Fruit fly (Drosophila melanogaster) whole organism, embryonic: ENCODE measurements around the gene Cpr67Fa2.
A peak's percentile ranks its signal among the peaks of the same experiment; 100 is the strongest.

Experiments used
- Abd-B ChIP-seq: fragments of 200-800 bp; sonication (Bioruptor generic); optimal IDR thresholded peaks from 2 replicates; lab custom pipeline; 2018; ENCODE audit warnings: missing biosample characterization, mild to moderate bottlenecking, missing genetic modification characterization, moderate library complexity
- Atf6 ChIP-seq: fragments of 200-800 bp; sonication (Bioruptor generic); IDR thresholded peaks from 2 replicates; pipeline ENCODE4 v1.3.6; 2022; ENCODE audit warnings: missing biosample characterization, missing genetic modification characterization
- CG11085 ChIP-seq: fragments of 200-800 bp; sonication (Bioruptor generic); IDR thresholded peaks from 2 replicates; pipeline ENCODE4 v1.3.6; 2022; ENCODE audit warnings: missing biosample characterization, missing genetic modification characterization
- CG11723 ChIP-seq: fragments of 200-800 bp; sonication (Bioruptor generic); optimal IDR thresholded peaks from 2 replicates; lab custom pipeline; 2017; ENCODE audit warnings: missing biosample characterization, mild to moderate bottlenecking, missing genetic modification characterization
- CG12219 ChIP-seq: fragments of 200-800 bp; sonication (Bioruptor generic); optimal IDR thresholded peaks from 3 replicates; lab custom pipeline; 2018; ENCODE audit warnings: missing biosample characterization, mild to moderate bottlenecking, missing genetic modification characterization
- CG12236 ChIP-seq: fragments of 200-800 bp; sonication (Bioruptor generic); optimal IDR thresholded peaks from 2 replicates; lab custom pipeline; 2016; ENCODE audit warnings: missing biosample characterization, missing genetic modification characterization
- CG12744 ChIP-seq: fragments of 200-800 bp; sonication (Bioruptor generic); optimal IDR thresholded peaks from 2 replicates; lab custom pipeline; 2016; ENCODE audit warnings: missing biosample characterization, missing genetic modification characterization
- CG13287 ChIP-seq: fragments of 200-800 bp; sonication (Bioruptor generic); IDR thresholded peaks from 2 replicates; pipeline ENCODE4 v1.3.6; 2022; ENCODE audit warnings: missing biosample characterization, missing genetic modification characterization; ENCODE audit not compliant: partially characterized antibody
- CG13775 ChIP-seq: fragments of 200-800 bp; sonication (Bioruptor generic); optimal IDR thresholded peaks from 3 replicates; lab custom pipeline; 2017; ENCODE audit warnings: missing biosample characterization, mild to moderate bottlenecking, missing genetic modification characterization
- CG15269 ChIP-seq: fragments of 200-800 bp; sonication (Bioruptor generic); optimal IDR thresholded peaks from 2 replicates; lab custom pipeline; 2018; ENCODE audit warnings: missing biosample characterization, mild to moderate bottlenecking, missing genetic modification characterization, moderate library complexity
- CG15696 ChIP-seq: fragments of 200-800 bp; sonication (Bioruptor generic); optimal IDR thresholded peaks from 2 replicates; lab custom pipeline; 2019; ENCODE audit warnings: missing biosample characterization, mild to moderate bottlenecking, missing genetic modification characterization, moderate library complexity
- CG1603 ChIP-seq: fragments of 200-800 bp; sonication (Bioruptor generic); optimal IDR thresholded peaks from 2 replicates; lab custom pipeline; 2019; ENCODE audit warnings: missing biosample characterization, mild to moderate bottlenecking, missing genetic modification characterization, moderate library complexity
- CG17186 ChIP-seq: fragments of 200-800 bp; sonication (Bioruptor generic); optimal IDR thresholded peaks from 3 replicates; lab custom pipeline; 2017; ENCODE audit warnings: missing biosample characterization, missing genetic modification reagents, missing genetic modification characterization
- CG3407 ChIP-seq: fragments of 200-800 bp; sonication (Bioruptor generic); optimal IDR thresholded peaks from 2 replicates; lab custom pipeline; 2018; ENCODE audit warnings: missing biosample characterization, mild to moderate bottlenecking, missing genetic modification characterization
- CG34422 ChIP-seq: fragments of 200-800 bp; sonication (Bioruptor generic); IDR thresholded peaks from 3 replicates; pipeline ENCODE4 v1.3.6; 2022; ENCODE audit warnings: missing biosample characterization, missing genetic modification characterization
- CG4282 ChIP-seq: fragments of 200-800 bp; sonication (Bioruptor generic); optimal IDR thresholded peaks from 2 replicates; lab custom pipeline; 2016; ENCODE audit warnings: missing biosample characterization, missing genetic modification characterization
- CG4360 ChIP-seq: fragments of 200-800 bp; sonication (Bioruptor generic); IDR thresholded peaks from 2 replicates; pipeline ENCODE4 v1.3.6; 2022; ENCODE audit warnings: missing biosample characterization, missing genetic modification characterization
- CG4730 ChIP-seq: fragments of 200-800 bp; sonication (Bioruptor generic); IDR thresholded peaks from 2 replicates; pipeline ENCODE4 v1.3.6; 2022; ENCODE audit warnings: missing biosample characterization, missing genetic modification characterization
- CG6175 ChIP-seq: fragments of 200-800 bp; sonication (Bioruptor generic); IDR thresholded peaks from 3 replicates; pipeline ENCODE4 v1.3.6; 2022; ENCODE audit warnings: missing biosample characterization, missing genetic modification characterization
- CG6813 ChIP-seq: fragments of 200-800 bp; sonication (Bioruptor generic); optimal IDR thresholded peaks from 2 replicates; lab custom pipeline; 2017; ENCODE audit warnings: missing biosample characterization, missing genetic modification characterization, mild to moderate bottlenecking, moderate library complexity, missing genetic modification reagents
- CG7987 ChIP-seq: fragments of 200-800 bp; sonication (Bioruptor generic); optimal IDR thresholded peaks from 2 replicates; lab custom pipeline; 2018; ENCODE audit warnings: missing biosample characterization, mild to moderate bottlenecking, missing genetic modification characterization, moderate library complexity
- CG9609 ChIP-seq: fragments of 200-800 bp; sonication (Bioruptor generic); optimal IDR thresholded peaks from 3 replicates; lab custom pipeline; 2016; ENCODE audit warnings: missing biosample characterization, missing genetic modification characterization
- CHES-1-like ChIP-seq: fragments of 200-800 bp; sonication (Bioruptor generic); optimal IDR thresholded peaks from 2 replicates; lab custom pipeline; 2016; ENCODE audit warnings: missing biosample characterization, missing genetic modification characterization
- Drgx ChIP-seq: fragments of 200-800 bp; sonication (Bioruptor generic); IDR thresholded peaks from 2 replicates; pipeline ENCODE4 v1.3.6; 2022; ENCODE audit warnings: missing biosample characterization, missing genetic modification characterization
- GATAe ChIP-seq: fragments of 200-800 bp; sonication (Bioruptor generic); conservative IDR thresholded peaks from 2 replicates; pipeline ENCODE4 v1.3.6; 2022; ENCODE audit warnings: missing biosample characterization, missing genetic modification characterization
- Gug ChIP-seq: fragments of 200-800 bp; sonication (Bioruptor generic); IDR thresholded peaks from 4 replicates; pipeline ENCODE4 v1.3.6; 2022; ENCODE audit warnings: missing biosample characterization, missing genetic modification characterization
- HLH54F ChIP-seq: fragments of 200-800 bp; sonication (Bioruptor generic); optimal IDR thresholded peaks from 3 replicates; lab custom pipeline; 2016; ENCODE audit warnings: missing biosample characterization, missing genetic modification characterization
- Hand ChIP-seq: fragments of 200-800 bp; sonication (Bioruptor generic); optimal IDR thresholded peaks from 2 replicates; lab custom pipeline; 2017; ENCODE audit warnings: mild to moderate bottlenecking, missing biosample characterization, missing genetic modification reagents, missing genetic modification characterization
- MTF-1 ChIP-seq: fragments of 200-800 bp; sonication (Bioruptor generic); optimal IDR thresholded peaks from 2 replicates; lab custom pipeline; 2018; ENCODE audit warnings: missing biosample characterization, mild to moderate bottlenecking, missing genetic modification characterization, borderline replicate concordance
- Sox100B ChIP-seq: fragments of 200-800 bp; sonication (Bioruptor generic); optimal IDR thresholded peaks from 3 replicates; lab custom pipeline; 2018; ENCODE audit warnings: missing biosample characterization, mild to moderate bottlenecking, missing genetic modification characterization
- Taf1 ChIP-seq: fragments of 200-800 bp; sonication (Bioruptor generic); IDR thresholded peaks from 2 replicates; pipeline ENCODE4 v1.3.6; 2022; ENCODE audit warnings: missing biosample characterization, missing genetic modification characterization
- Xrp1 ChIP-seq: fragments of 200-800 bp; sonication (Bioruptor generic); IDR thresholded peaks from 2 replicates; pipeline ENCODE4 v1.3.6; 2022; ENCODE audit warnings: missing biosample characterization, missing genetic modification characterization
- al ChIP-seq: fragments of 200-800 bp; sonication (Bioruptor generic); IDR thresholded peaks from 2 replicates; pipeline ENCODE4 v1.3.6; 2022; ENCODE audit warnings: missing biosample characterization, missing genetic modification characterization
- cas ChIP-seq: fragments of 200-800 bp; sonication (Bioruptor generic); IDR thresholded peaks from 2 replicates; pipeline ENCODE4 v1.3.6; 2022; ENCODE audit warnings: missing biosample characterization, missing genetic modification characterization
- crc ChIP-seq: fragments of 200-800 bp; sonication (Bioruptor generic); optimal IDR thresholded peaks from 2 replicates; lab custom pipeline; 2016; ENCODE audit warnings: missing biosample characterization, missing genetic modification characterization
- dan ChIP-seq: fragments of 200-800 bp; sonication (Bioruptor generic); IDR thresholded peaks from 2 replicates; pipeline ENCODE4 v1.3.6; 2022; ENCODE audit warnings: missing biosample characterization, missing genetic modification characterization
- dmrt11E ChIP-seq: fragments of 200-800 bp; sonication (Bioruptor generic); optimal IDR thresholded peaks from 3 replicates; lab custom pipeline; 2018; ENCODE audit warnings: missing biosample characterization, mild to moderate bottlenecking, missing genetic modification characterization, moderate library complexity
- esg ChIP-seq: fragments of 200-800 bp; sonication (Bioruptor generic); conservative IDR thresholded peaks from 2 replicates; pipeline ENCODE4 v1.3.6; 2022; ENCODE audit warnings: missing biosample characterization, missing genetic modification characterization
- eyg ChIP-seq: fragments of 200-800 bp; sonication (Bioruptor generic); optimal IDR thresholded peaks from 3 replicates; lab custom pipeline; 2016; ENCODE audit warnings: missing biosample characterization, missing genetic modification characterization
- fru ChIP-seq: fragments of >200 bp; optimal IDR thresholded peaks from 2 replicates; lab custom pipeline; 2017
- gce ChIP-seq: fragments of 200-800 bp; sonication (Bioruptor generic); IDR thresholded peaks from 3 replicates; pipeline ENCODE4 v1.3.6; 2022; ENCODE audit warnings: missing biosample characterization, missing genetic modification characterization
- jumu ChIP-seq: fragments of 200-800 bp; sonication (Bioruptor generic); optimal IDR thresholded peaks from 3 replicates; lab custom pipeline; 2016; ENCODE audit warnings: missing biosample characterization, missing genetic modification characterization
- mirr ChIP-seq: fragments of 200-800 bp; sonication (Bioruptor generic); optimal IDR thresholded peaks from 3 replicates; lab custom pipeline; 2018; ENCODE audit warnings: missing biosample characterization, mild to moderate bottlenecking, missing genetic modification characterization
- nerfin-2 ChIP-seq: fragments of 200-800 bp; sonication (Bioruptor generic); IDR thresholded peaks from 2 replicates; pipeline ENCODE4 v1.3.6; 2022; ENCODE audit warnings: missing biosample characterization, missing genetic modification characterization; ENCODE audit not compliant: partially characterized antibody
- repo ChIP-seq: fragments of 200-800 bp; sonication (Bioruptor generic); optimal IDR thresholded peaks from 2 replicates; lab custom pipeline; 2016; ENCODE audit warnings: missing biosample characterization, missing genetic modification characterization
- salm ChIP-seq: fragments of 200-800 bp; sonication (Bioruptor generic); optimal IDR thresholded peaks from 2 replicates; lab custom pipeline; 2018; ENCODE audit warnings: missing biosample characterization, mild to moderate bottlenecking, missing genetic modification characterization
- sima ChIP-seq: fragments of 200-800 bp; sonication (Bioruptor generic); optimal IDR thresholded peaks from 2 replicates; lab custom pipeline; 2016; ENCODE audit warnings: missing biosample characterization, missing genetic modification characterization
- slbo ChIP-seq: fragments of 200-800 bp; sonication (Bioruptor generic); IDR thresholded peaks from 2 replicates; pipeline ENCODE4 v1.3.6; 2022; ENCODE audit warnings: missing biosample characterization, missing genetic modification characterization
- slp2 ChIP-seq: fragments of 200-800 bp; sonication (Bioruptor generic); optimal IDR thresholded peaks from 2 replicates; lab custom pipeline; 2016; ENCODE audit warnings: missing biosample characterization, missing genetic modification characterization
- unc-4 ChIP-seq: fragments of 200-800 bp; sonication (Bioruptor generic); IDR thresholded peaks from 2 replicates; pipeline ENCODE4 v1.3.6; 2022; ENCODE audit warnings: missing biosample characterization, missing genetic modification characterization; ENCODE audit not compliant: partially characterized antibody
- vfl ChIP-seq: fragments of 200-800 bp; sonication (Bioruptor generic); optimal IDR thresholded peaks from 2 replicates; lab custom pipeline; 2016; ENCODE audit warnings: missing biosample characterization, missing genetic modification characterization

The Cpr67Fa2 gene

dm6 chr3L:10847790-10848492, 43.6 kb upstream of the Cpr67Fa2 start (continued):
- TF ChIP-seq Gug (GFP tag; lab: Robert Waterston, UW) (no peak), slp2 (GFP tag; lab: Kevin White, UChicago) (no peak), Abd-B (GFP tag; lab: Kevin White, UChicago) (no peak), slbo (GFP tag; lab: Robert Waterston, UW) (no peak), CG15696 (tag; lab: Kevin White, UChicago) (peak; percentile 90), CG15269 (tag; lab: Kevin White, UChicago) (no peak), esg (GFP tag; lab: Robert Waterston, UW) (no peak), CG17186 (GFP tag; lab: Kevin White, UChicago) (no peak), repo (GFP tag; lab: Kevin White, UChicago) (no peak), GATAe (GFP tag; lab: Robert Waterston, UW) (no peak), mirr (GFP tag; lab: Kevin White, UChicago) (no peak), HLH54F (no peak), Sox100B (peak; percentile 42), CG3407 (GFP tag; lab: Kevin White, UChicago) (no peak), Drgx (no peak), al (no peak), Xrp1 (GFP tag; lab: Robert Waterston, UW) (peak; percentile 53), Taf1 (no peak), CG13287 (GFP tag; lab: Robert Waterston, UW) (no peak), CG34422 (no peak), CG4282 (GFP tag; lab: Kevin White, UChicago) (no peak), nerfin-2 (GFP tag; lab: Robert Waterston, UW) (peak; percentile 32; the same call in 1 of the 2 replicates), gce (no peak), CG9609 (GFP tag; lab: Kevin White, UChicago) (no peak), fru (lab: Kevin White, UChicago) (no peak), CG12236 (GFP tag; lab: Kevin White, UChicago) (no peak), sima (GFP tag; lab: Kevin White, UChicago) (no peak), MTF-1 (GFP tag; lab: Kevin White, UChicago) (no peak), CG12219 (no peak), CG1603 (tag; lab: Kevin White, UChicago) (peak; percentile 32), CG11085 (GFP tag; lab: Robert Waterston, UW) (no peak), CG6175 (GFP tag; lab: Robert Waterston, UW) (no peak), crc (GFP tag; lab: Kevin White, UChicago) (no peak), Hand (GFP tag; lab: Kevin White, UChicago) (no peak), jumu (GFP tag; lab: Kevin White, UChicago) (no peak), vfl (GFP tag; lab: Kevin White, UChicago) (no peak), CG6813 (GFP tag; lab: Kevin White, UChicago) (no peak), CHES-1-like (GFP tag; lab: Kevin White, UChicago) (no peak), Atf6 (no peak), salm (tag; lab: Kevin White, UChicago) (no peak), cas (GFP tag; lab: Robert Waterston, UW) (no peak), CG7987 (GFP tag; lab: Kevin White, UChicago) (no peak), dmrt11E (tag; lab: Kevin White, UChicago) (peak; percentile 87), CG13775 (GFP tag; lab: Kevin White, UChicago) (peak; percentile 72), unc-4 (no peak), eyg (no peak), CG12744 (GFP tag; lab: Kevin White, UChicago) (no peak), CG4360 (GFP tag; lab: Robert Waterston, UW) (0 out of 2 replicates have a peak, but pooled peaks have one; percentile 35), dan (no peak), CG4730 (GFP tag; lab: Robert Waterston, UW) (no peak), CG11723 (GFP tag; lab: Kevin White, UChicago) (no peak)
